Worm (Caenorhabditis elegans): ENCODE measurements around the gene R74.2.

- no peak for TF ChIP-seq pha-4 (tag; optimal IDR thresholded peaks at IDR 0.05)
- no peak for TF ChIP-seq elt-4 (tag; optimal IDR thresholded peaks at IDR 0.05)
- TF ChIP-seq elt-2 (tag; optimal IDR thresholded peaks at IDR 0.05), result no peak
- no peak for TF ChIP-seq ceh-22 (tag; optimal IDR thresholded peaks at IDR 0.05)
- TF ChIP-seq odd-2 (tag; optimal IDR thresholded peaks at IDR 0.05), result no peak
- no peak for TF ChIP-seq ceh-2 (tag; optimal IDR thresholded peaks at IDR 0.05)
- TF ChIP-seq ttx-3 (tag; optimal IDR thresholded peaks at IDR 0.05), result no peak
- TF ChIP-seq zip-5 (tag; optimal IDR thresholded peaks at IDR 0.05), result no peak
- no peak for TF ChIP-seq ama-1 (optimal IDR thresholded peaks at IDR 0.05)
- no peak for TF ChIP-seq mec-3 (tag; optimal IDR thresholded peaks at IDR 0.05; ENCODE audit: borderline replicate concordance)
- no peak for TF ChIP-seq fax-1 (tag; optimal IDR thresholded peaks at IDR 0.05)
- TF ChIP-seq hlh-6 (tag; optimal IDR thresholded peaks at IDR 0.05), result no peak
Observed at ce11 chrIII:4220864-4221263, 32.9 kb downstream of the R74.2 start.

All from whole organism, late embryonic.